Fruit fly (Drosophila melanogaster): ENCODE results near the gene eIF4E7.
A peak's percentile ranks its signal among the peaks of the same experiment; 100 is the strongest.

The eIF4E7 gene

dm6 chrX:1191008-1191407 is 28.8 kb upstream of the eIF4E7 start, which contains the start of gene CG11380:
CG11380 (plus strand) TSS chrX:1191308.
- TF ChIP-seq CG34367 (tag; optimal IDR thresholded peaks at IDR 0.05) (no peak), CG14655 (GFP tag; optimal IDR thresholded peaks at IDR 0.05) (no peak), Snoo (tag; optimal IDR thresholded peaks at IDR 0.05) (no peak), CG8301 (tag; optimal IDR thresholded peaks at IDR 0.05) (no peak), CG9948 (tag; optimal IDR thresholded peaks at IDR 0.05) (no peak), CG32121 (GFP tag; IDR thresholded peaks at IDR 0.05) (no peak), D1 (tag; optimal IDR thresholded peaks at IDR 0.05) (no peak), CG13204 (GFP tag; optimal IDR thresholded peaks at IDR 0.05) (no peak), Pif1A (GFP tag; optimal IDR thresholded peaks at IDR 0.05) (no peak), rn (GFP tag; IDR thresholded peaks at IDR 0.05) (no peak), CG8159 (tag; optimal IDR thresholded peaks at IDR 0.05) (no peak), CG15710 (tag; optimal IDR thresholded peaks at IDR 0.05) (no peak), CG17806 (tag; optimal IDR thresholded peaks at IDR 0.05) (no peak)

- TF ChIP-seq Ets98B (GFP tag; IDR thresholded peaks at IDR 0.05) (no peak), fd96Ca (GFP tag; IDR thresholded peaks at IDR 0.05) (no peak), rn (GFP tag; IDR thresholded peaks at IDR 0.05) (no peak), CG13204 (GFP tag; optimal IDR thresholded peaks at IDR 0.05) (no peak), EcR (GFP tag; optimal IDR thresholded peaks at IDR 0.05) (no peak), CG4496 (GFP tag; IDR thresholded peaks at IDR 0.05) (no peak), CG9948 (tag; optimal IDR thresholded peaks at IDR 0.05) (no peak), CG32121 (GFP tag; IDR thresholded peaks at IDR 0.05) (no peak), Pif1B (GFP tag; optimal IDR thresholded peaks at IDR 0.05) (no peak), Snoo (tag; optimal IDR thresholded peaks at IDR 0.05) (no peak), CG17806 (tag; optimal IDR thresholded peaks at IDR 0.05) (no peak), Pif1A (GFP tag; optimal IDR thresholded peaks at IDR 0.05) (no peak), gl (tag; optimal IDR thresholded peaks at IDR 0.05) (no peak), CG12605 (GFP tag; IDR thresholded peaks at IDR 0.05) (no peak), CG34367 (tag; optimal IDR thresholded peaks at IDR 0.05) (no peak), D1 (tag; optimal IDR thresholded peaks at IDR 0.05) (no peak), CG8301 (tag; optimal IDR thresholded peaks at IDR 0.05) (no peak), CG14655 (GFP tag; optimal IDR thresholded peaks at IDR 0.05) (no peak), CG10348 (GFP tag; IDR thresholded peaks at IDR 0.05) (no peak), CG8159 (tag; optimal IDR thresholded peaks at IDR 0.05) (no peak)
These were observed 22.3 kb upstream of the eIF4E7 start, which contains the start of gene CG14626 for dm6 chrX:1184478-1184877. CG14626 (plus strand) TSS chrX:1184778.

- no peak for TF ChIP-seq CG32121 (GFP tag; IDR thresholded peaks at IDR 0.05)
- no peak for TF ChIP-seq CG4496 (GFP tag; IDR thresholded peaks at IDR 0.05)
- TF ChIP-seq CG13204 (GFP tag; optimal IDR thresholded peaks at IDR 0.05) = no peak
- no peak for TF ChIP-seq Pif1A (GFP tag; optimal IDR thresholded peaks at IDR 0.05)
- TF ChIP-seq rn (GFP tag; IDR thresholded peaks at IDR 0.05) = no peak
- no peak for TF ChIP-seq CG8159 (tag; optimal IDR thresholded peaks at IDR 0.05)
- no peak for TF ChIP-seq CG9948 (tag; optimal IDR thresholded peaks at IDR 0.05)
- no peak for TF ChIP-seq CG10348 (GFP tag; IDR thresholded peaks at IDR 0.05)
- TF ChIP-seq CG8301 (tag; optimal IDR thresholded peaks at IDR 0.05) = no peak
- TF ChIP-seq Pif1B (GFP tag; optimal IDR thresholded peaks at IDR 0.05) = no peak
- no peak for TF ChIP-seq Ets98B (GFP tag; IDR thresholded peaks at IDR 0.05)
- no peak for TF ChIP-seq D1 (tag; optimal IDR thresholded peaks at IDR 0.05)
- no peak for TF ChIP-seq CG34367 (tag; optimal IDR thresholded peaks at IDR 0.05)
- TF ChIP-seq CG17806 (tag; optimal IDR thresholded peaks at IDR 0.05) = no peak
- TF ChIP-seq Snoo (tag; optimal IDR thresholded peaks at IDR 0.05) = no peak
- no peak for TF ChIP-seq fd96Ca (GFP tag; IDR thresholded peaks at IDR 0.05)
- no peak for TF ChIP-seq gl (tag; optimal IDR thresholded peaks at IDR 0.05)
- no peak for TF ChIP-seq EcR (GFP tag; optimal IDR thresholded peaks at IDR 0.05)
- no peak for TF ChIP-seq CG15710 (tag; optimal IDR thresholded peaks at IDR 0.05)
- TF ChIP-seq CG14655 (GFP tag; optimal IDR thresholded peaks at IDR 0.05) = no peak
These were observed 21.6 kb upstream of the eIF4E7 start for dm6 chrX:1183742-1184141.

dm6 chrX:1181320-1181719 is 19.1 kb upstream of the eIF4E7 start, which contains the start of gene CG14627:
CG14627 (plus strand) TSS chrX:1181620.
- TF ChIP-seq CG15710 (tag; optimal IDR thresholded peaks at IDR 0.05) = no peak
- no peak for TF ChIP-seq Snoo (tag; optimal IDR thresholded peaks at IDR 0.05)
- TF ChIP-seq CG4496 (GFP tag; IDR thresholded peaks at IDR 0.05) = no peak
- TF ChIP-seq EcR (GFP tag; optimal IDR thresholded peaks at IDR 0.05) = no peak
- no peak for TF ChIP-seq CG17806 (tag; optimal IDR thresholded peaks at IDR 0.05)
- no peak for TF ChIP-seq rn (GFP tag; IDR thresholded peaks at IDR 0.05)
- no peak for TF ChIP-seq CG14655 (GFP tag; optimal IDR thresholded peaks at IDR 0.05)
- no peak for TF ChIP-seq CG34367 (tag; optimal IDR thresholded peaks at IDR 0.05)
- TF ChIP-seq CG13204 (GFP tag; optimal IDR thresholded peaks at IDR 0.05) = no peak
- no peak for TF ChIP-seq fd96Ca (GFP tag; IDR thresholded peaks at IDR 0.05)
- TF ChIP-seq Pif1A (GFP tag; optimal IDR thresholded peaks at IDR 0.05) = no peak
- no peak for TF ChIP-seq Ets98B (GFP tag; IDR thresholded peaks at IDR 0.05)
- TF ChIP-seq CG9948 (tag; optimal IDR thresholded peaks at IDR 0.05) = no peak
- TF ChIP-seq CG8159 (tag; optimal IDR thresholded peaks at IDR 0.05) = no peak
- TF ChIP-seq CG8301 (tag; optimal IDR thresholded peaks at IDR 0.05) = no peak
- TF ChIP-seq CG32121 (GFP tag; IDR thresholded peaks at IDR 0.05) = no peak
- no peak for TF ChIP-seq CG10348 (GFP tag; IDR thresholded peaks at IDR 0.05)
- TF ChIP-seq D1 (tag; optimal IDR thresholded peaks at IDR 0.05) = no peak
- no peak for TF ChIP-seq gl (tag; optimal IDR thresholded peaks at IDR 0.05)
- no peak for TF ChIP-seq Pif1B (GFP tag; optimal IDR thresholded peaks at IDR 0.05)

dm6 chrX:1180865-1181264 is 18.7 kb upstream of the eIF4E7 start:
- TF ChIP-seq CG4496 (GFP tag; IDR thresholded peaks at IDR 0.05) (peak; percentile 36; the same call in 1 of the 3 replicates), CG8159 (tag; optimal IDR thresholded peaks at IDR 0.05) (no peak), rn (GFP tag; IDR thresholded peaks at IDR 0.05) (no peak), EcR (GFP tag; optimal IDR thresholded peaks at IDR 0.05) (no peak), CG32121 (GFP tag; IDR thresholded peaks at IDR 0.05) (no peak), Ets98B (GFP tag; IDR thresholded peaks at IDR 0.05) (peak; percentile 21; the same call in 1 of the 2 replicates)

- TF ChIP-seq CG8159 (tag; optimal IDR thresholded peaks at IDR 0.05) (no peak), Ets98B (GFP tag; IDR thresholded peaks at IDR 0.05) (no peak), D1 (tag; optimal IDR thresholded peaks at IDR 0.05) (no peak), Pif1B (GFP tag; optimal IDR thresholded peaks at IDR 0.05) (no peak), Snoo (tag; optimal IDR thresholded peaks at IDR 0.05) (no peak), gl (tag; optimal IDR thresholded peaks at IDR 0.05) (no peak), rn (GFP tag; IDR thresholded peaks at IDR 0.05) (no peak), CG32121 (GFP tag; IDR thresholded peaks at IDR 0.05) (no peak), CG10348 (GFP tag; IDR thresholded peaks at IDR 0.05) (no peak), EcR (GFP tag; optimal IDR thresholded peaks at IDR 0.05) (no peak), CG34367 (tag; optimal IDR thresholded peaks at IDR 0.05) (no peak)
These were observed 17.7 kb upstream of the eIF4E7 start, which contains the start of gene CG11379 for dm6 chrX:1179865-1180264. CG11379 (plus strand) TSS chrX:1180165.
